Fruit fly (Drosophila melanogaster) whole organism, adult: ENCODE results near the gene CG32856.

Source experiments
- CG11617 ChIP-seq: fragments of 200-800 bp; sonication (Bioruptor generic); optimal IDR thresholded peaks from 2 replicates; lab custom pipeline; 2017; ENCODE audit warnings: mild to moderate bottlenecking, missing biosample characterization, missing genetic modification reagents, missing genetic modification characterization
- Crg-1 ChIP-seq: fragments of 200-800 bp; sonication (Bioruptor generic); optimal IDR thresholded peaks from 2 replicates; lab custom pipeline; 2016; ENCODE audit warnings: missing biosample characterization, missing genetic modification characterization
- ovo ChIP-seq: fragments of 200-800 bp; sonication (Bioruptor generic); optimal IDR thresholded peaks from 2 replicates; lab custom pipeline; 2016; ENCODE audit warnings: missing biosample characterization, missing genetic modification characterization
- toe ChIP-seq: fragments of 200-800 bp; sonication (Bioruptor generic); optimal IDR thresholded peaks from 2 replicates; lab custom pipeline; 2016; ENCODE audit warnings: missing biosample characterization, missing genetic modification characterization

DNA sequence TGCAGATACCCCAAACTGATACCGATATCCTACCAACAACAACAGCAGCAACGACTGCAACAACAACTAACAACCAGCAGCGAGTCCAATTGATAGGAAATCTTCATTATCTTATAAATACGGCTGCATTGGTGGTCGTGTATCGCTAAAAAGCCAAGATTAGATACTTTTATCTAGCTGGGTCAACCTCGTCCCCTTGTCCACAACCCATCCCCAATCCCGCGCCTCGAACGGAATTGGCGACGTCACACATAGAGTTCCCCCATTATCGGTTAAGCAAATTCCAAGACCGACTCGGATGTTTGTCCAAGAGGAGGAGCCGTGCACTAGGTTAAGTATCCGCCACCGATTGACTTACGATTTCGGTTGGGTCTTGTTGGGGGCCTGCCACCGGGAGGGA, 43.1 kb upstream of the CG32856 start:
- TF ChIP-seq CG11617 (GFP tag; lab: Kevin White, UChicago) = no peak
- TF ChIP-seq toe = no peak
- no peak for TF ChIP-seq ovo (GFP tag; lab: Kevin White, UChicago)
- TF ChIP-seq Crg-1 (GFP tag; lab: Kevin White, UChicago) = no peak
